Fruit fly (Drosophila melanogaster) whole organism, embryonic: ENCODE data around the gene Syt1.

Experiments
- ATbp ChIP-seq: fragments of 200-800 bp; sonication (Bioruptor generic); optimal IDR thresholded peaks from 2 replicates; lab custom pipeline; 2017; ENCODE audit warnings: missing biosample characterization, mild to moderate bottlenecking, missing genetic modification characterization, missing genetic modification reagents
- B-H2 ChIP-seq: fragments of 200-800 bp; sonication (Bioruptor generic); optimal IDR thresholded peaks from 2 replicates; lab custom pipeline; 2018; ENCODE audit warnings: missing biosample characterization, mild to moderate bottlenecking, missing genetic modification characterization
- CG10147 ChIP-seq: fragments of 200-800 bp; sonication (Bioruptor generic); optimal IDR thresholded peaks from 2 replicates; lab custom pipeline; 2019; ENCODE audit warnings: missing biosample characterization, mild to moderate bottlenecking, missing genetic modification characterization, moderate library complexity
- CG10462 ChIP-seq: fragments of 200-800 bp; sonication (Bioruptor generic); optimal IDR thresholded peaks from 2 replicates; lab custom pipeline; 2016; ENCODE audit warnings: missing biosample characterization, missing genetic modification characterization
- CG10654 ChIP-seq: fragments of 200-800 bp; sonication (Bioruptor generic); optimal IDR thresholded peaks from 2 replicates; lab custom pipeline; 2016; ENCODE audit warnings: missing biosample characterization, missing genetic modification characterization
- CG12071 ChIP-seq: fragments of 200-800 bp; sonication (Bioruptor generic); optimal IDR thresholded peaks from 3 replicates; lab custom pipeline; 2018; ENCODE audit warnings: missing biosample characterization, mild to moderate bottlenecking, missing genetic modification characterization
- CG12942 ChIP-seq: fragments of 200-800 bp; sonication (Bioruptor generic); optimal IDR thresholded peaks from 3 replicates; lab custom pipeline; 2016; ENCODE audit warnings: missing biosample characterization, missing genetic modification characterization
- CG15601 ChIP-seq: fragments of 200-800 bp; sonication (Bioruptor generic); optimal IDR thresholded peaks from 3 replicates; lab custom pipeline; 2019; ENCODE audit warnings: missing biosample characterization, mild to moderate bottlenecking, missing genetic modification characterization, moderate library complexity
- CG16815 ChIP-seq: fragments of 200-800 bp; sonication (Bioruptor generic); optimal IDR thresholded peaks from 3 replicates; lab custom pipeline; 2017; ENCODE audit warnings: missing biosample characterization, mild to moderate bottlenecking, missing genetic modification characterization
- CG17359 ChIP-seq: fragments of 200-800 bp; sonication (Bioruptor generic); optimal IDR thresholded peaks from 3 replicates; lab custom pipeline; 2018; ENCODE audit warnings: missing biosample characterization, mild to moderate bottlenecking, missing genetic modification characterization, moderate library complexity
- CG17802 ChIP-seq: fragments of 200-800 bp; sonication (Bioruptor generic); optimal IDR thresholded peaks from 2 replicates; lab custom pipeline; 2018; ENCODE audit warnings: missing biosample characterization, mild to moderate bottlenecking, missing genetic modification characterization, moderate library complexity
- CG2712 ChIP-seq: fragments of 200-800 bp; optimal IDR thresholded peaks from 3 replicates; lab custom pipeline; 2019; ENCODE audit warnings: missing biosample characterization, mild to moderate bottlenecking, missing genetic modification characterization, moderate library complexity
- CG31224 ChIP-seq: fragments of 200-800 bp; sonication (Bioruptor generic); IDR thresholded peaks from 2 replicates; pipeline ENCODE4 v1.3.6; 2022; ENCODE audit warnings: missing biosample characterization, missing genetic modification characterization
- CG31365 ChIP-seq: fragments of 200-800 bp; sonication (Bioruptor generic); optimal IDR thresholded peaks from 2 replicates; lab custom pipeline; 2018; ENCODE audit warnings: missing biosample characterization, mild to moderate bottlenecking, missing genetic modification characterization
- CG4424 ChIP-seq: fragments of 200-800 bp; sonication (Bioruptor generic); optimal IDR thresholded peaks from 3 replicates; lab custom pipeline; 2016; ENCODE audit warnings: missing biosample characterization, missing genetic modification characterization
- CG6654 ChIP-seq: fragments of 200-800 bp; sonication (Bioruptor generic); optimal IDR thresholded peaks from 2 replicates; lab custom pipeline; 2017; ENCODE audit warnings: missing biosample characterization, mild to moderate bottlenecking, missing genetic modification characterization
- CG7745 ChIP-seq: fragments of 200-800 bp; sonication (Bioruptor generic); optimal IDR thresholded peaks from 2 replicates; lab custom pipeline; 2018; ENCODE audit warnings: missing biosample characterization, mild to moderate bottlenecking, missing genetic modification characterization, moderate library complexity
- CG8944 ChIP-seq: fragments of 200-800 bp; sonication (Bioruptor generic); optimal IDR thresholded peaks from 3 replicates; lab custom pipeline; 2016; ENCODE audit warnings: missing biosample characterization, missing genetic modification characterization
- CG9727 ChIP-seq: fragments of 200-800 bp; sonication (Bioruptor generic); optimal IDR thresholded peaks from 3 replicates; lab custom pipeline; 2017; ENCODE audit warnings: missing biosample characterization, mild to moderate bottlenecking, missing genetic modification characterization
- CG9817 ChIP-seq: fragments of 200-800 bp; sonication (Bioruptor generic); optimal IDR thresholded peaks from 2 replicates; lab custom pipeline; 2018; ENCODE audit warnings: missing biosample characterization, mild to moderate bottlenecking, missing genetic modification characterization, moderate library complexity
- D ChIP-seq, 2 experiments: fragments of 200-800 bp in 1 of 2; fragments of >200 bp in 1 of 2; sonication (Bioruptor generic) in 1 of 2; optimal IDR thresholded peaks; 2 replicates in 1 of 2; 3 replicates in 1 of 2; lab custom pipeline; 2017; ENCODE audit warnings: mild to moderate bottlenecking in 1 of 2, missing biosample characterization in 1 of 2, missing genetic modification characterization in 1 of 2, missing genetic modification reagents in 1 of 2
- D19B ChIP-seq: fragments of 200-800 bp; sonication (Bioruptor generic); optimal IDR thresholded peaks from 2 replicates; lab custom pipeline; 2017; ENCODE audit warnings: missing biosample characterization, mild to moderate bottlenecking, missing genetic modification characterization
- Eip74EF ChIP-seq, 2 experiments: fragments of 200-800 bp in 1 of 2; fragments of >200 bp in 1 of 2; sonication (Bioruptor generic) in 1 of 2; optimal IDR thresholded peaks; 2 replicates each; lab custom pipeline; 2017 to 2019; ENCODE audit warnings: missing biosample characterization in 2 of 2, missing genetic modification characterization in 2 of 2, mild to moderate bottlenecking in 1 of 2, moderate library complexity in 1 of 2
- Ets65A ChIP-seq: fragments of 200-800 bp; sonication (Bioruptor generic); peaks from one replicate; lab custom pipeline; 2016; ENCODE audit warnings: missing biosample characterization, missing genetic modification characterization
- Ets97D ChIP-seq: fragments of 200-800 bp; sonication (Bioruptor generic); optimal IDR thresholded peaks from 3 replicates; lab custom pipeline; 2016; ENCODE audit warnings: missing biosample characterization, missing genetic modification characterization
- Gug ChIP-seq: fragments of 200-800 bp; sonication (Bioruptor generic); IDR thresholded peaks from 4 replicates; pipeline ENCODE4 v1.3.6; 2022; ENCODE audit warnings: missing biosample characterization, missing genetic modification characterization
- Hey ChIP-seq: fragments of 200-800 bp; sonication (Bioruptor generic); optimal IDR thresholded peaks from 3 replicates; lab custom pipeline; 2018; ENCODE audit warnings: missing biosample characterization, mild to moderate bottlenecking, missing genetic modification characterization
- Lhr ChIP-seq: fragments of 200-800 bp; sonication (Bioruptor generic); optimal IDR thresholded peaks from 3 replicates; lab custom pipeline; 2017; ENCODE audit warnings: mild to moderate bottlenecking, missing biosample characterization, missing genetic modification reagents, missing genetic modification characterization
- Nf-YB ChIP-seq: fragments of 200-800 bp; sonication (Bioruptor generic); optimal IDR thresholded peaks from 3 replicates; lab custom pipeline; 2019; ENCODE audit warnings: missing biosample characterization, mild to moderate bottlenecking, missing genetic modification characterization, moderate library complexity
- Oaz ChIP-seq: fragments of 200-800 bp; sonication (Bioruptor generic); IDR thresholded peaks from 2 replicates; pipeline ENCODE4 v1.3.6; 2022; ENCODE audit warnings: missing biosample characterization, missing genetic modification characterization
- Ssrp ChIP-seq: fragments of 200-800 bp; sonication (Bioruptor generic); optimal IDR thresholded peaks from 2 replicates; lab custom pipeline; 2018; ENCODE audit warnings: missing biosample characterization, mild to moderate bottlenecking, missing genetic modification characterization, moderate library complexity
- Taf1 ChIP-seq: fragments of 200-800 bp; sonication (Bioruptor generic); IDR thresholded peaks from 2 replicates; pipeline ENCODE4 v1.3.6; 2022; ENCODE audit warnings: missing biosample characterization, missing genetic modification characterization
- bcd ChIP-seq: fragments of 200-800 bp; sonication (Bioruptor generic); optimal IDR thresholded peaks from 2 replicates; lab custom pipeline; 2017; ENCODE audit warnings: missing biosample characterization, mild to moderate bottlenecking, missing genetic modification characterization
- bowl ChIP-seq: fragments of 200-800 bp; sonication (Bioruptor generic); IDR thresholded peaks from 2 replicates; pipeline ENCODE4 v1.3.6; 2022; ENCODE audit warnings: missing biosample characterization, missing genetic modification characterization
- cad ChIP-seq: fragments of >200 bp; optimal IDR thresholded peaks from 2 replicates; lab custom pipeline; 2017; ENCODE audit warnings: missing biosample characterization, missing genetic modification characterization
- chif ChIP-seq, 2 experiments: fragments of 200-800 bp; sonication (Bioruptor generic); optimal IDR thresholded peaks; 3 replicates each; lab custom pipeline; 2016; ENCODE audit warnings: missing biosample characterization in 2 of 2, missing genetic modification characterization in 2 of 2
- gcm ChIP-seq: fragments of 200-800 bp; sonication (Bioruptor generic); optimal IDR thresholded peaks from 2 replicates; lab custom pipeline; 2019; ENCODE audit warnings: missing biosample characterization, mild to moderate bottlenecking, missing genetic modification characterization, moderate library complexity
- hbn ChIP-seq: fragments of 200-800 bp; sonication (Bioruptor generic); IDR thresholded peaks from 2 replicates; pipeline ENCODE4 v1.3.6; 2022; ENCODE audit warnings: missing biosample characterization, missing genetic modification characterization; ENCODE audit not compliant: partially characterized antibody
- onecut ChIP-seq: fragments of 200-800 bp; sonication (Bioruptor generic); IDR thresholded peaks from 2 replicates; pipeline ENCODE4 v1.3.6; 2022; ENCODE audit warnings: missing biosample characterization, missing genetic modification characterization
- pan ChIP-seq, 4 experiments: fragments of >200 bp in 3 of 4; fragments of 200-800 bp in 1 of 4; sonication (Bioruptor generic) in 1 of 4; optimal IDR thresholded peaks in 3 of 4; IDR thresholded peaks in 1 of 4; 2 replicates each; pipeline versions ENCODE4 v1.3.6 to Lab custom; 2017 to 2022; ENCODE audit warnings: missing biosample characterization in 2 of 4, missing genetic modification characterization in 2 of 4, mixed read lengths in 1 of 4
- pb ChIP-seq: fragments of 200-800 bp; sonication (Bioruptor generic); optimal IDR thresholded peaks from 3 replicates; lab custom pipeline; 2016; ENCODE audit warnings: missing biosample characterization, missing genetic modification characterization
- pum ChIP-seq: fragments of 200-800 bp; sonication (Bioruptor generic); optimal IDR thresholded peaks from 2 replicates; lab custom pipeline; 2016; ENCODE audit warnings: missing biosample characterization, missing genetic modification characterization
- schlank ChIP-seq: fragments of 200-800 bp; sonication (Bioruptor generic); optimal IDR thresholded peaks from 2 replicates; lab custom pipeline; 2018; ENCODE audit warnings: missing biosample characterization, mild to moderate bottlenecking, missing genetic modification characterization
- scrt ChIP-seq: fragments of 200-800 bp; sonication (Bioruptor generic); optimal IDR thresholded peaks from 2 replicates; lab custom pipeline; 2018; ENCODE audit warnings: missing biosample characterization, mild to moderate bottlenecking, missing genetic modification characterization, moderate library complexity
- sim ChIP-seq: fragments of 200-800 bp; sonication (Bioruptor generic); IDR thresholded peaks from 2 replicates; pipeline ENCODE4 v1.3.6; 2022; ENCODE audit warnings: missing biosample characterization, missing genetic modification characterization
- slou ChIP-seq: fragments of 200-800 bp; sonication (Bioruptor generic); optimal IDR thresholded peaks from 3 replicates; lab custom pipeline; 2016; ENCODE audit warnings: missing biosample characterization, missing genetic modification characterization
- sob ChIP-seq: fragments of 200-800 bp; sonication (Bioruptor generic); IDR thresholded peaks from 2 replicates; pipeline ENCODE4 v1.3.6; 2022; ENCODE audit warnings: missing biosample characterization, missing genetic modification characterization
- stwl ChIP-seq: fragments of 200-800 bp; sonication (Bioruptor generic); optimal IDR thresholded peaks from 3 replicates; lab custom pipeline; 2018; ENCODE audit warnings: missing biosample characterization, mild to moderate bottlenecking, missing genetic modification characterization, moderate library complexity

Syt1 gene

dm6 chr2L:2751904-2752459, 47.8 kb downstream of the Syt1 start, which contains the start of gene Bacc (continued):
- TF ChIP-seq onecut = peak; percentile 65; the same call in 1 of the 2 replicates
- TF ChIP-seq CG31365 (tag; lab: Kevin White, UChicago) = peak; percentile 25
- peak; percentile 65; the same call in 2 of the 4 replicates for TF ChIP-seq Gug (GFP tag; lab: Robert Waterston, UW)
- peak; percentile 80 for TF ChIP-seq CG12942 (GFP tag; lab: Kevin White, UChicago)
- no peak for TF ChIP-seq bowl
- TF ChIP-seq CG9727 (GFP tag; lab: Kevin White, UChicago) = peak; percentile 91
- peak; percentile 62 for TF ChIP-seq Lhr (GFP tag; lab: Kevin White, UChicago)
- no peak for TF ChIP-seq Oaz (GFP tag; lab: Robert Waterston, UW)
- peak; percentile 65 for TF ChIP-seq gcm
- TF ChIP-seq CG16815 (GFP tag; lab: Kevin White, UChicago) = peak; percentile 84
- TF ChIP-seq ATbp (GFP tag; lab: Kevin White, UChicago) = peak; percentile 83
- peak; percentile 77 for TF ChIP-seq schlank (tag; lab: Kevin White, UChicago)
- peak; percentile 72 for TF ChIP-seq slou
- TF ChIP-seq CG17359 (tag; lab: Kevin White, UChicago) = peak; percentile 86
- peak; percentile 76 for TF ChIP-seq CG15601
- peak; percentile 21 for TF ChIP-seq CG17802 (tag; lab: Kevin White, UChicago)
- no peak for TF ChIP-seq sob (GFP tag; lab: Robert Waterston, UW)
- no peak for TF ChIP-seq Ets97D (GFP tag; lab: Kevin White, UChicago)
- TF ChIP-seq CG8944 (GFP tag; lab: Kevin White, UChicago) = peak; percentile 75
- TF ChIP-seq Hey = peak; percentile 59
- peak; percentile 66 for TF ChIP-seq CG12071 (GFP tag; lab: Kevin White, UChicago)
- TF ChIP-seq pan (optimal IDR thresholded peaks at IDR 0.05; lab: Kevin White, UChicago) = no peak
- no peak for TF ChIP-seq pan (GFP tag; optimal IDR thresholded peaks at IDR 0.05 in 1 of 2, IDR thresholded peaks at IDR 0.05 in 1 of 2)
- TF ChIP-seq CG10654 = peak; percentile 80
- peak; percentile 76 to 87 for TF ChIP-seq chif (GFP tag; optimal IDR thresholded peaks at IDR 0.05; lab: Kevin White, UChicago)
- TF ChIP-seq bcd (GFP tag; lab: Kevin White, UChicago) = peak; percentile 90
- peak; percentile 84 for TF ChIP-seq scrt (GFP tag; lab: Kevin White, UChicago)
- peak; percentile 96 for TF ChIP-seq Ets65A (GFP tag; lab: Kevin White, UChicago)
- peak; percentile 95 for TF ChIP-seq CG10147 (GFP tag; lab: Kevin White, UChicago)
- peak; percentile 40 for TF ChIP-seq D19B (GFP tag; lab: Kevin White, UChicago)
- peak; percentile 88 for TF ChIP-seq CG2712 (tag; lab: Kevin White, UChicago)
- TF ChIP-seq D (optimal IDR thresholded peaks at IDR 0.05; lab: Kevin White, UChicago) = no peak
- TF ChIP-seq D (GFP tag; optimal IDR thresholded peaks at IDR 0.05; lab: Kevin White, UChicago) = peak; percentile 90
- no peak for TF ChIP-seq Taf1 (GFP tag; lab: Robert Waterston, UW)
- no peak for TF ChIP-seq CG31224 (GFP tag; lab: Robert Waterston, UW)
- TF ChIP-seq B-H2 (GFP tag; lab: Kevin White, UChicago) = peak; percentile 21
- no peak for TF ChIP-seq cad
- peak; percentile 78 for TF ChIP-seq CG9817
- TF ChIP-seq CG7745 (tag; lab: Kevin White, UChicago) = no peak
- TF ChIP-seq pb (GFP tag; lab: Kevin White, UChicago) = peak; percentile 70
- no peak for TF ChIP-seq sim (GFP tag; lab: Robert Waterston, UW)
- TF ChIP-seq CG6654 (GFP tag; lab: Kevin White, UChicago) = peak; percentile 67
- TF ChIP-seq pum (GFP tag; lab: Kevin White, UChicago) = peak; percentile 70
- TF ChIP-seq Eip74EF (GFP tag; optimal IDR thresholded peaks at IDR 0.05; lab: Kevin White, UChicago) = no peak
- TF ChIP-seq stwl = no peak
- TF ChIP-seq Nf-YB (GFP tag; lab: Kevin White, UChicago) = peak; percentile 61
- TF ChIP-seq CG10462 (GFP tag; lab: Kevin White, UChicago) = peak; percentile 79
- no peak for TF ChIP-seq hbn (GFP tag; lab: Robert Waterston, UW)
- peak; percentile 81 for TF ChIP-seq Ssrp
- peak; percentile 86 for TF ChIP-seq CG4424 (GFP tag; lab: Kevin White, UChicago)
